Fruit fly (Drosophila melanogaster) whole organism, embryonic: ENCODE data around the gene CG10165.

ENCODE experiments used
- Adf1 ChIP-seq: fragments of 200-800 bp; sonication (Bioruptor generic); IDR thresholded peaks from 2 replicates; pipeline ENCODE4 v1.3.6; 2022; ENCODE audit warnings: missing biosample characterization, missing genetic modification characterization
- CG10654 ChIP-seq: fragments of 200-800 bp; sonication (Bioruptor generic); optimal IDR thresholded peaks from 2 replicates; lab custom pipeline; 2016; ENCODE audit warnings: missing biosample characterization, missing genetic modification characterization
- CG15011 ChIP-seq: fragments of 200-800 bp; sonication (Bioruptor generic); optimal IDR thresholded peaks from 3 replicates; lab custom pipeline; 2018; ENCODE audit warnings: missing biosample characterization, mild to moderate bottlenecking, missing genetic modification characterization
- CG1603 ChIP-seq: fragments of 200-800 bp; sonication (Bioruptor generic); optimal IDR thresholded peaks from 2 replicates; lab custom pipeline; 2019; ENCODE audit warnings: missing biosample characterization, mild to moderate bottlenecking, missing genetic modification characterization, moderate library complexity
- CG18764 ChIP-seq: fragments of 200-800 bp; sonication (Bioruptor generic); optimal IDR thresholded peaks from 3 replicates; lab custom pipeline; 2016; ENCODE audit warnings: missing biosample characterization, missing genetic modification characterization
- CG30431 ChIP-seq: fragments of 200-800 bp; sonication (Bioruptor generic); optimal IDR thresholded peaks from 2 replicates; lab custom pipeline; 2017; ENCODE audit warnings: missing biosample characterization, missing genetic modification characterization
- CG3065 ChIP-seq: fragments of 200-800 bp; sonication (Bioruptor generic); optimal IDR thresholded peaks from 2 replicates; lab custom pipeline; 2016; ENCODE audit warnings: missing biosample characterization, missing genetic modification characterization
- CG3281 ChIP-seq: fragments of 200-800 bp; sonication (Bioruptor generic); optimal IDR thresholded peaks from 3 replicates; lab custom pipeline; 2017; ENCODE audit warnings: missing biosample characterization, mild to moderate bottlenecking, missing genetic modification characterization
- CG42726 ChIP-seq: fragments of 200-800 bp; sonication (Bioruptor generic); IDR thresholded peaks from 2 replicates; pipeline ENCODE4 v1.3.6; 2022; ENCODE audit warnings: missing biosample characterization, missing genetic modification characterization; ENCODE audit not compliant: partially characterized antibody
- CG4730 ChIP-seq: fragments of 200-800 bp; sonication (Bioruptor generic); IDR thresholded peaks from 2 replicates; pipeline ENCODE4 v1.3.6; 2022; ENCODE audit warnings: missing biosample characterization, missing genetic modification characterization
- CG6765 ChIP-seq: fragments of 200-800 bp; sonication (Bioruptor generic); optimal IDR thresholded peaks from 3 replicates; lab custom pipeline; 2017; ENCODE audit warnings: missing biosample characterization, mild to moderate bottlenecking, missing genetic modification characterization
- CG7839 ChIP-seq: fragments of 200-800 bp; sonication (Bioruptor generic); optimal IDR thresholded peaks from 3 replicates; lab custom pipeline; 2018; ENCODE audit warnings: missing biosample characterization, mild to moderate bottlenecking, missing genetic modification characterization, moderate library complexity
- CG9932 ChIP-seq: fragments of 200-800 bp; sonication (Bioruptor generic); IDR thresholded peaks from 2 replicates; pipeline ENCODE4 v1.3.6; 2022; ENCODE audit warnings: missing biosample characterization, missing genetic modification characterization
- CrebB ChIP-seq: fragments of 200-800 bp; sonication (Bioruptor generic); optimal IDR thresholded peaks from 3 replicates; lab custom pipeline; 2018; ENCODE audit warnings: missing biosample characterization, mild to moderate bottlenecking, missing genetic modification characterization
- Dip3 ChIP-seq: fragments of 200-800 bp; sonication (Bioruptor generic); optimal IDR thresholded peaks from 3 replicates; lab custom pipeline; 2016; ENCODE audit warnings: missing biosample characterization, missing genetic modification characterization
- Doc2 ChIP-seq: fragments of 200-800 bp; sonication (Bioruptor generic); IDR thresholded peaks from 2 replicates; pipeline ENCODE4 v1.3.6; 2022; ENCODE audit warnings: missing biosample characterization, missing genetic modification characterization
- Fer3 ChIP-seq: fragments of 200-800 bp; sonication (Bioruptor generic); optimal IDR thresholded peaks from 2 replicates; lab custom pipeline; 2018; ENCODE audit warnings: missing biosample characterization, mild to moderate bottlenecking, missing genetic modification characterization, moderate library complexity
- HmgZ ChIP-seq: fragments of 200-800 bp; sonication (Bioruptor generic); optimal IDR thresholded peaks from 2 replicates; lab custom pipeline; 2018; ENCODE audit warnings: missing biosample characterization, mild to moderate bottlenecking, missing genetic modification characterization
- Hr51 ChIP-seq, 2 experiments: fragments of 200-800 bp; sonication (Bioruptor generic); optimal IDR thresholded peaks; 2 replicates in 1 of 2; 3 replicates in 1 of 2; lab custom pipeline; 2016 to 2018; ENCODE audit warnings: missing biosample characterization in 2 of 2, missing genetic modification characterization in 2 of 2, mild to moderate bottlenecking in 1 of 2, moderate library complexity in 1 of 2
- Myb ChIP-seq: fragments of 200-800 bp; sonication (Bioruptor generic); optimal IDR thresholded peaks from 2 replicates; lab custom pipeline; 2016; ENCODE audit warnings: missing biosample characterization, missing genetic modification characterization
- Neu2 ChIP-seq: fragments of 200-800 bp; sonication (Bioruptor generic); optimal IDR thresholded peaks from 3 replicates; lab custom pipeline; 2016; ENCODE audit warnings: missing biosample characterization, missing genetic modification characterization, borderline replicate concordance
- Nf-YA ChIP-seq: fragments of 200-800 bp; sonication (Bioruptor generic); IDR thresholded peaks from 2 replicates; pipeline ENCODE4 v1.3.6; 2022; ENCODE audit warnings: missing biosample characterization, missing genetic modification characterization
- Optix ChIP-seq: fragments of 200-800 bp; sonication (Bioruptor generic); IDR thresholded peaks from 3 replicates; pipeline ENCODE4 v1.3.6; 2022; ENCODE audit warnings: missing biosample characterization, missing genetic modification characterization
- Poxn ChIP-seq: fragments of 200-800 bp; sonication (Bioruptor generic); IDR thresholded peaks from 2 replicates; pipeline ENCODE4 v1.3.6; 2022; ENCODE audit warnings: missing biosample characterization, missing genetic modification characterization
- Rfx ChIP-seq: fragments of 200-800 bp; sonication (Bioruptor generic); IDR thresholded peaks from 2 replicates; pipeline ENCODE4 v1.3.6; 2022; ENCODE audit warnings: missing biosample characterization, missing genetic modification characterization
- Side ChIP-seq: fragments of 200-800 bp; sonication (Bioruptor generic); optimal IDR thresholded peaks from 2 replicates; lab custom pipeline; 2016; ENCODE audit warnings: missing biosample characterization, missing genetic modification characterization
- Sox102F ChIP-seq: fragments of 200-800 bp; sonication (Bioruptor generic); optimal IDR thresholded peaks from 2 replicates; lab custom pipeline; 2018; ENCODE audit warnings: missing biosample characterization, mild to moderate bottlenecking, missing genetic modification characterization, moderate library complexity
- bab2 ChIP-seq: fragments of 200-800 bp; sonication (Bioruptor generic); optimal IDR thresholded peaks from 2 replicates; lab custom pipeline; 2016; ENCODE audit warnings: missing biosample characterization, missing genetic modification characterization
- ci ChIP-seq: fragments of 200-800 bp; sonication (Bioruptor generic); IDR thresholded peaks from 3 replicates; pipeline ENCODE4 v1.3.6; 2022; ENCODE audit warnings: missing biosample characterization, missing genetic modification characterization
- crp ChIP-seq, 2 experiments: fragments of 200-800 bp; sonication (Bioruptor generic); optimal IDR thresholded peaks; 2 replicates in 1 of 2; 3 replicates in 1 of 2; lab custom pipeline; 2017; ENCODE audit warnings: missing biosample characterization in 2 of 2, missing genetic modification characterization in 2 of 2, mild to moderate bottlenecking in 1 of 2, moderate library complexity in 1 of 2
- da ChIP-seq: fragments of 200-800 bp; sonication (Bioruptor generic); optimal IDR thresholded peaks from 2 replicates; lab custom pipeline; 2016; ENCODE audit warnings: missing biosample characterization, missing genetic modification characterization
- dm ChIP-seq: fragments of 200-800 bp; sonication (Bioruptor generic); optimal IDR thresholded peaks from 3 replicates; lab custom pipeline; 2016; ENCODE audit warnings: missing biosample characterization, missing genetic modification characterization
- dmrt11E ChIP-seq: fragments of 200-800 bp; sonication (Bioruptor generic); optimal IDR thresholded peaks from 3 replicates; lab custom pipeline; 2018; ENCODE audit warnings: missing biosample characterization, mild to moderate bottlenecking, missing genetic modification characterization, moderate library complexity
- ewg ChIP-seq: fragments of 200-800 bp; sonication (Bioruptor generic); optimal IDR thresholded peaks from 3 replicates; lab custom pipeline; 2017; ENCODE audit warnings: mild to moderate bottlenecking, missing biosample characterization, missing genetic modification reagents, missing genetic modification characterization
- exex ChIP-seq: fragments of 200-800 bp; sonication (Bioruptor generic); optimal IDR thresholded peaks from 4 replicates; lab custom pipeline; 2018; ENCODE audit warnings: missing biosample characterization, mild to moderate bottlenecking, missing genetic modification characterization, moderate library complexity
- kni ChIP-seq: fragments of 200-800 bp; sonication (Bioruptor generic); optimal IDR thresholded peaks from 3 replicates; lab custom pipeline; 2017; ENCODE audit warnings: mild to moderate bottlenecking, missing biosample characterization, missing genetic modification reagents, missing genetic modification characterization
- onecut ChIP-seq: fragments of 200-800 bp; sonication (Bioruptor generic); IDR thresholded peaks from 2 replicates; pipeline ENCODE4 v1.3.6; 2022; ENCODE audit warnings: missing biosample characterization, missing genetic modification characterization
- pan ChIP-seq, 4 experiments: fragments of >200 bp in 3 of 4; fragments of 200-800 bp in 1 of 4; sonication (Bioruptor generic) in 1 of 4; optimal IDR thresholded peaks in 3 of 4; IDR thresholded peaks in 1 of 4; 2 replicates each; pipeline versions ENCODE4 v1.3.6 to Lab custom; 2017 to 2022; ENCODE audit warnings: missing biosample characterization in 2 of 4, missing genetic modification characterization in 2 of 4, mixed read lengths in 1 of 4
- phol ChIP-seq: fragments of 200-800 bp; sonication (Bioruptor generic); optimal IDR thresholded peaks from 3 replicates; lab custom pipeline; 2018; ENCODE audit warnings: missing biosample characterization, mild to moderate bottlenecking, missing genetic modification characterization, moderate library complexity
- row ChIP-seq: fragments of 200-800 bp; sonication (Bioruptor generic); IDR thresholded peaks from 3 replicates; pipeline ENCODE4 v1.3.6; 2022; ENCODE audit warnings: missing biosample characterization, missing genetic modification characterization
- sens-2 ChIP-seq: fragments of 200-800 bp; sonication (Bioruptor generic); IDR thresholded peaks from 2 replicates; pipeline ENCODE4 v1.3.6; 2022; ENCODE audit warnings: missing biosample characterization, missing genetic modification characterization
- shn ChIP-seq: fragments of 200-800 bp; sonication (Bioruptor generic); optimal IDR thresholded peaks from 3 replicates; lab custom pipeline; 2016; ENCODE audit warnings: missing biosample characterization, missing genetic modification characterization
- sima ChIP-seq: fragments of 200-800 bp; sonication (Bioruptor generic); optimal IDR thresholded peaks from 2 replicates; lab custom pipeline; 2016; ENCODE audit warnings: missing biosample characterization, missing genetic modification characterization
- sisA ChIP-seq: fragments of 200-800 bp; sonication (Bioruptor generic); IDR thresholded peaks from 2 replicates; pipeline ENCODE4 v1.3.6; 2022; ENCODE audit warnings: missing biosample characterization, missing genetic modification characterization
- ssp ChIP-seq: fragments of 200-800 bp; sonication (Bioruptor generic); IDR thresholded peaks from 2 replicates; pipeline ENCODE4 v1.3.6; 2022; ENCODE audit warnings: missing biosample characterization, missing genetic modification characterization
- unc-4 ChIP-seq: fragments of 200-800 bp; sonication (Bioruptor generic); IDR thresholded peaks from 2 replicates; pipeline ENCODE4 v1.3.6; 2022; ENCODE audit warnings: missing biosample characterization, missing genetic modification characterization; ENCODE audit not compliant: partially characterized antibody
- usp ChIP-seq: fragments of >200 bp; optimal IDR thresholded peaks from 2 replicates; lab custom pipeline; 2017; ENCODE audit warnings: missing biosample characterization, missing genetic modification characterization
- wdn ChIP-seq: fragments of 200-800 bp; sonication (Bioruptor generic); IDR thresholded peaks from 2 replicates; pipeline ENCODE4 v1.3.6; 2022; ENCODE audit warnings: missing biosample characterization, missing genetic modification characterization

The CG10165 gene

dm6 chr2L:19546869-19547710, 17.0 kb upstream of the CG10165 start, which contains the start of gene CG10337 (continued):
- TF ChIP-seq CG9932 (GFP tag; lab: Robert Waterston, UW) = peak; percentile 42
- no peak for TF ChIP-seq Neu2 (GFP tag; lab: Kevin White, UChicago)
- no peak for TF ChIP-seq CG4730 (GFP tag; lab: Robert Waterston, UW)
- TF ChIP-seq row (GFP tag; lab: Robert Waterston, UW) = peak; percentile 60; the same call in 2 of the 3 replicates
- TF ChIP-seq HmgZ (tag; lab: Kevin White, UChicago) = peak; percentile 18
- no peak for TF ChIP-seq sima
- peak; percentile 57 for TF ChIP-seq Sox102F (GFP tag; lab: Kevin White, UChicago)
- no peak for TF ChIP-seq CG30431 (GFP tag; lab: Kevin White, UChicago)
- no peak for TF ChIP-seq onecut
- TF ChIP-seq CG10654 (GFP tag; lab: Kevin White, UChicago) = peak; percentile 11
- TF ChIP-seq dm (GFP tag; lab: Kevin White, UChicago) = peak; percentile 12
- peak; percentile 29 for TF ChIP-seq phol (tag; lab: Kevin White, UChicago)
- TF ChIP-seq Side = no peak
- TF ChIP-seq CrebB (tag; lab: Kevin White, UChicago) = peak; percentile 45
- TF ChIP-seq CG3281 (GFP tag; lab: Kevin White, UChicago) = peak; percentile 80
- TF ChIP-seq dmrt11E (tag; lab: Kevin White, UChicago) = no peak
- TF ChIP-seq ssp (GFP tag; lab: Robert Waterston, UW) = no peak
- no peak for TF ChIP-seq CG18764 (GFP tag; lab: Kevin White, UChicago)
- TF ChIP-seq CG42726 (GFP tag; lab: Robert Waterston, UW) = no peak
- TF ChIP-seq CG1603 (tag; lab: Kevin White, UChicago) = peak; percentile 32
- TF ChIP-seq Doc2 (GFP tag; lab: Robert Waterston, UW) = no peak
- TF ChIP-seq crp (GFP tag; optimal IDR thresholded peaks at IDR 0.05; lab: Kevin White, UChicago) = peak in 1 of 2 experiments; percentile 57
- 0 out of 2 replicates have a peak, but pooled peaks have one; percentile 6 for TF ChIP-seq Adf1
- TF ChIP-seq pan (optimal IDR thresholded peaks at IDR 0.05; lab: Kevin White, UChicago) = no peak
- TF ChIP-seq pan (GFP tag; optimal IDR thresholded peaks at IDR 0.05 in 1 of 2, IDR thresholded peaks at IDR 0.05 in 1 of 2) = peak in 1 of 2 experiments; percentile 36
- TF ChIP-seq usp = no peak
- peak; percentile 30 for TF ChIP-seq bab2 (GFP tag; lab: Kevin White, UChicago)
- TF ChIP-seq ci = no peak; the same call in 2 of the 3 replicates
- TF ChIP-seq Poxn (GFP tag; lab: Robert Waterston, UW) = no peak
- no peak for TF ChIP-seq CG3065 (GFP tag; lab: Kevin White, UChicago)
- TF ChIP-seq shn (GFP tag; lab: Kevin White, UChicago) = peak; percentile 13
- TF ChIP-seq Rfx (GFP tag; lab: Robert Waterston, UW) = peak; percentile 29; the same call in 1 of the 2 replicates
- TF ChIP-seq CG15011 = peak; percentile 69
- peak; percentile 69 for TF ChIP-seq exex (tag; lab: Kevin White, UChicago)
- no peak for TF ChIP-seq kni
- TF ChIP-seq wdn = 0 out of 2 replicates have a peak, but pooled peaks have one; percentile 39
- no peak for TF ChIP-seq sens-2
- TF ChIP-seq Optix (GFP tag; lab: Robert Waterston, UW) = no peak
- TF ChIP-seq CG6765 (GFP tag; lab: Kevin White, UChicago) = peak; percentile 65
- peak; percentile 24 for TF ChIP-seq Myb (GFP tag; lab: Kevin White, UChicago)
- no peak for TF ChIP-seq da (GFP tag; lab: Kevin White, UChicago)
- TF ChIP-seq Nf-YA (GFP tag; lab: Robert Waterston, UW) = 0 out of 2 replicates have a peak, but pooled peaks have one; percentile 31
- TF ChIP-seq ewg = peak; percentile 5
- no peak for TF ChIP-seq sisA (GFP tag; lab: Robert Waterston, UW)
- peak; percentile 40 for TF ChIP-seq CG7839
- peak; percentile 59 for TF ChIP-seq Fer3 (tag; lab: Kevin White, UChicago)
- no peak for TF ChIP-seq Dip3 (GFP tag; lab: Kevin White, UChicago)
- TF ChIP-seq Hr51 (GFP tag; optimal IDR thresholded peaks at IDR 0.05; lab: Kevin White, UChicago) = peak in 1 of 2 experiments; percentile 73
- no peak for TF ChIP-seq unc-4
